Worm (Caenorhabditis elegans): ENCODE measurements around the gene best-16.

best-16 gene

DNA sequence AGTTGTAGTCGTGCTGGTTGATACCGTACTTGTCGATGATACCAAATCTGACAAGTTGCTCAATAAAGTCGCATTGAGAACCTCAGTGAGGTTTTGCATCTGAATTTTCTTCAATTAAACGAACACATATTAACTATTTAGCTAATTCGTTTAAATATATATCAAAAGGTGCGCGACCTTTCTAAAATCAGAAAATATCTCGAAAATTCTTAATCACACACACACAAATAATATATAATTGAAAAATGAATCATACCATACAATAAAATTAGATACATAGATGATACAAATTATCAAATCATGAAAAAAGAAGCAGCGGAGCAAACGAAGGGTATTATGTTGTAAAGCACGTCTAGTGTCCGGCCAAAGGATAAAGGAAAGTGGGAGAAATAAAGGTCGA is 32.6 kb upstream of the best-16 start, which contains the start of gene D2024.5:
D2024.5 (minus strand) TSS at position 101 of the 400 bp plus-strand sequence.
- TF ChIP-seq mbf-1 (tag; optimal IDR thresholded peaks at IDR 0.05): no peak
- no peak for TF ChIP-seq lin-13 (GFP tag; optimal IDR thresholded peaks at IDR 0.05)

DNA sequence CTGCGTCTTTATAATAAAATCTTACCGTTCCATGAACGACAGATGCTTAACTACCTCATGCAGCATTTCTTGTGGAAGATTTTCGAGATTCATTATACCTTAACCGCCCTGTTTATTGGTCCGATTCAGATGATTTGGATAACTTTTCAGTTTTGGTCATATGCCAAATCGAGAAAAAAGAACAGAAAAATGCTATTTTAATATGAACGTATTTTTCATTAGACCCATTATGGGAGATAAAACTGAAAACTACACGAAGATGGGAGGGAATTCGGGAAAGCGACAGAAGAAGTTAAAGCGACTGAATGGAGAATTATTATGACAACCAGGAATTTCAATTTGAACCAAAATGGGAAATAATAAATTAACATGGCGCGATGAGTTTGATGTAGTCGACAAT is 31.4 kb upstream of the best-16 start, which contains the start of gene R13A1.10:
R13A1.10 (minus strand) TSS at position 101 of the 400 bp plus-strand sequence.
- TF ChIP-seq gmeb-1 (tag; optimal IDR thresholded peaks at IDR 0.05): no peak
- no peak for TF ChIP-seq crh-2 (tag; optimal IDR thresholded peaks at IDR 0.05)
- TF ChIP-seq mab-5 (tag; optimal IDR thresholded peaks at IDR 0.05): no peak

DNA sequence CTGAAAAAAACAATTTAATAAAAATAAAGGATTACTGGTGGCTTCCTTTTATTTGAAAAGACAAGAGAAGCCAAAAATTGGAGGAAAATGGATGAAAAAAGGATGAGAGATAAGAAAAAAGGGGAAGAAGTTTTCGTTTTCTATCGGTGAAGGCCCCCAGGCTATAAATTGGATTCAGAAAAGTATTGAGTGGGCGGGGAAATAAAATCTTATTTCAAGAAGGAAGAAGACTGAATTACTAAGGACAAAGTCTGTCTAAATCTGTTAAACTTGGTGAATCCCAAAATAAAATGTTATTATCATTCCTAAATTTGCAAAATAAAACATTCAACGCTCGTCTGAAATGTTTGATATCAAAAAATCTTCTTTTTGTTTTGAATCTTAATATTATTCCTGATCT is 26.5 kb upstream of the best-16 start:
- TF ChIP-seq crh-2 (tag; optimal IDR thresholded peaks at IDR 0.05) (no peak), egl-27 (tag; optimal IDR thresholded peaks at IDR 0.05) (no peak), aly-2 (tag; optimal IDR thresholded peaks at IDR 0.05) (no peak), elt-3 (tag; optimal IDR thresholded peaks at IDR 0.05) (no peak), nhr-129 (tag; optimal IDR thresholded peaks at IDR 0.05) (no peak), ama-1 (optimal IDR thresholded peaks at IDR 0.05) (no peak), sem-4 (tag; optimal IDR thresholded peaks at IDR 0.05) (no peak), nhr-10 (tag; optimal IDR thresholded peaks at IDR 0.05) (no peak), mdl-1 (tag; optimal IDR thresholded peaks at IDR 0.05) (no peak), mab-5 (tag; optimal IDR thresholded peaks at IDR 0.05) (no peak), fos-1 (tag; optimal IDR thresholded peaks at IDR 0.05) (no peak), dmd-4 (tag; optimal IDR thresholded peaks at IDR 0.05) (no peak), nhr-25 (tag; optimal IDR thresholded peaks at IDR 0.05) (no peak), alr-1 (tag; optimal IDR thresholded peaks at IDR 0.05) (no peak), unc-62 (GFP tag; optimal IDR thresholded peaks at IDR 0.05) (no peak), R02D3.7 (tag; optimal IDR thresholded peaks at IDR 0.05) (no peak), zag-1 (tag; optimal IDR thresholded peaks at IDR 0.05) (no peak), lsy-2 (tag; optimal IDR thresholded peaks at IDR 0.05) (no peak), nhr-237 (tag; optimal IDR thresholded peaks at IDR 0.05) (no peak)

DNA sequence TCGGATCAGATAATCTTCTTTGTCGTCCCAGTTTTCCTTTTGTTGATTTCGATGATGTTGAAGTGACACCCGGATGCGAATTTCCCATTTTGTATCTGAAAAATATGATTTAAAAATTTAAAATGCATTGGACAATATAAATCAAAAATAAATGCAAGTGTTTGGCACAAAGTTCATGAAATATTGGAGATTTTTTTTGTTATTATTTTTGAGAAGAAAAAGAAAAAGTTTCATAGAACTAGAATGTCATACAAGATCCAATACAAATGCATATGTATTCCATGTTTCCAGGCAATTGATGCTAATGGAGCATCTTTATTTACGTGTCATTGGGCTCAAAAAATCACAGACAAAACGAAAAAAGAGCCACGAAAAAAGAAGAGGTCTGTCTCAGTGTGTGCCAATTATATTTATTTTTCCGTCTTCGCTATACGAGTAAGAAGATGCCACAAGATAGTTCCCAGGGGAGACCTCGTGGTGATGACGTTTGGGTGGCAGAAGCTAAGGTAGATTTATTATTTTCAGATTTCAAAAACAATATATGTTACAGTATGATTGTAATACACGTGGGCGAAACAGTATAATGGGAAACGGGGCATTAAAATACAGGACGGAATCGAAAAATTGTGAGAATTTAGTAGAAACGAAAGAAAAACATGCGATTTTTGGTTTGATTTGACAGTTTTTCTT is 23.9 kb upstream of the best-16 start, which contains the start of the genes glb-23 and R13A1.1:
glb-23 (minus strand) TSS at position 101 of the 690 bp plus-strand sequence.
R13A1.1 (plus strand) TSS at position 640 of the 690 bp plus-strand sequence.
- TF ChIP-seq unc-55 (GFP tag; optimal IDR thresholded peaks at IDR 0.05): no peak

DNA sequence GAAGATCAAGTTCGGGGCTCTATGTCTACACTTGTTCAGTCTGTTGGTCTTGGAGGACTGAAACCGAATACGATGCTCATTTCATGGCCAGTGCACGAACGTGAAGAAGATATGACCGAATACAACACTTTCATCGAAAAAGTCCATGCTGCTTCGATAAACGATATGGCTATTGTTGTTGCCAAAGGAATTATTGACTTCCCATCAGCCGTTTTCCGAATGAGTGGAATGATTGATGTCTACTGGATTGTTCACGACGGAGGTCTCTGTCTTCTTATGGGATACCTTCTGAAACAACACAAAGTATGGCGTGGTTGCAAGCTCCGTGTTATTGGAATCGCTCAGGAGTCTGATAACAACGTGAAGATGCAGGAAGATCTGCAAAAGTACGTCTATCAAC is 20.6 kb upstream of the best-16 start:
- TF ChIP-seq ceh-16 (tag; optimal IDR thresholded peaks at IDR 0.05) (no peak), blmp-1 (tag; optimal IDR thresholded peaks at IDR 0.05; ENCODE audit: insufficient read depth) (no peak), ceh-82 (tag; optimal IDR thresholded peaks at IDR 0.05) (no peak), fos-1 (tag; optimal IDR thresholded peaks at IDR 0.05) (no peak), mab-5 (tag; optimal IDR thresholded peaks at IDR 0.05) (no peak), nhr-237 (tag; optimal IDR thresholded peaks at IDR 0.05) (no peak), unc-55 (GFP tag; optimal IDR thresholded peaks at IDR 0.05) (no peak), nhr-129 (tag; optimal IDR thresholded peaks at IDR 0.05) (no peak), lin-39 (tag; optimal IDR thresholded peaks at IDR 0.05) (no peak), skn-1 (tag; optimal IDR thresholded peaks at IDR 0.05) (no peak), aly-2 (tag; optimal IDR thresholded peaks at IDR 0.05) (no peak), Y55F3AM.14 (GFP tag; optimal IDR thresholded peaks at IDR 0.05) (no peak), lsy-2 (tag; optimal IDR thresholded peaks at IDR 0.05) (no peak)

DNA sequence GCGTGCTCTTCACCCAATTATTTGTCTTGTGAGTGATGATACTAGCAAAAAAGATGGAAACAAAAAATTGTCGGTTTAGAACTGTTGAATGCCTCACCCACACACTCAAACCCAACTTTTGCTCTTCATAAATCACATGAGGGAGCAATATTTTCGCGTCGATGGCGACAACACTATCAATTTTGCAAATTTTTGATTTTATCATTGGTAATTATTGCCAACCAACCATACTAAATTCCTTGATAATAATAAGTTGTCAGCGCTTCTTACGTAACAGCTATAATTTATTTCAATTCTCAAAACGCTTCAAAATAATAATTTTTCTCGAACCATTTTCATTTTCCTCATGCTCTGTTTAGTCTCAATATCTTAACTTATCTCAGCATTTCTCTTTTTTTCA is 17.1 kb upstream of the best-16 start:
- no peak for TF ChIP-seq ama-1 (optimal IDR thresholded peaks at IDR 0.05)
- TF ChIP-seq ztf-11 (tag; optimal IDR thresholded peaks at IDR 0.05): no peak
- no peak for TF ChIP-seq sem-4 (tag; optimal IDR thresholded peaks at IDR 0.05)
- TF ChIP-seq fos-1 (tag; optimal IDR thresholded peaks at IDR 0.05): peak; percentile 44
- TF ChIP-seq elt-3 (tag; optimal IDR thresholded peaks at IDR 0.05): no peak

DNA sequence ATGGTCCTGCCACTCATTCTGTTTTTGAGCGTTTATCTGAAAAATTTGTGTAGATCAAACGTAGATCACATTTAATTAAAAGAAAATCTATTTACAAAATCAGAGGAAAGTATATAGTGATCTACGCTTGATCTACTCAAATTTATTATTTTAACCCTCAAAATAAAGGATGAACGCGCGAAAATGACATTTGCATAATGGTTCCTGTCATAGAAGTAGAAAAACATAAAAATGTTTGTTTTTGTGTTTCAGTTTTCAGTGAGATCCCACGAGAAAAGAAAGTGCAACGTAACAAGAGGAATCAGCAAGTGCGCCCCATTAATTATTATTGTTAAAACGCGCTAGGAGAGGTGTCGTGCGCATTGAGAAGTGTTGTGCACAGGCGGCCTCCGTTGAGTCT is 15.7 kb upstream of the best-16 start:
- TF ChIP-seq skn-1 (tag; optimal IDR thresholded peaks at IDR 0.05) (no peak), unc-55 (GFP tag; optimal IDR thresholded peaks at IDR 0.05) (no peak), blmp-1 (tag; optimal IDR thresholded peaks at IDR 0.05; ENCODE audit: insufficient read depth) (no peak), lin-39 (tag; optimal IDR thresholded peaks at IDR 0.05) (no peak), F13H6.1 (tag; optimal IDR thresholded peaks at IDR 0.05) (no peak), zag-1 (tag; optimal IDR thresholded peaks at IDR 0.05) (no peak), lin-11 (tag; optimal IDR thresholded peaks at IDR 0.05) (no peak), nhr-11 (tag; optimal IDR thresholded peaks at IDR 0.05) (no peak), gmeb-1 (tag; optimal IDR thresholded peaks at IDR 0.05) (no peak), ztf-11 (tag; optimal IDR thresholded peaks at IDR 0.05) (no peak), sem-4 (tag; optimal IDR thresholded peaks at IDR 0.05) (no peak), ceh-16 (tag; optimal IDR thresholded peaks at IDR 0.05) (no peak), nhr-129 (tag; optimal IDR thresholded peaks at IDR 0.05) (no peak), snpc-4 (tag; optimal IDR thresholded peaks at IDR 0.05) (no peak), C34F6.9 (tag; optimal IDR thresholded peaks at IDR 0.05) (no peak), mab-5 (tag; optimal IDR thresholded peaks at IDR 0.05) (no peak)
